Fruit fly (Drosophila melanogaster): ENCODE measurements around the gene CG33061.
A peak's percentile ranks its signal among the peaks of the same experiment; 100 is the strongest.

The CG33061 gene

dm6 chr3L:16377768-16378764 lies 48.5 kb downstream of the CG33061 start, which contains the start of gene roq (continued):
- TF ChIP-seq HLHmδ (GFP tag; optimal IDR thresholded peaks at IDR 0.05) = peak; percentile 6
- TF ChIP-seq Nf-YC (tag; optimal IDR thresholded peaks at IDR 0.05) = no peak
- TF ChIP-seq Kr (GFP tag; optimal IDR thresholded peaks at IDR 0.05) = no peak
- TF ChIP-seq tap (tag; optimal IDR thresholded peaks at IDR 0.05) = no peak
- no peak for TF ChIP-seq CG7786 (GFP tag; optimal IDR thresholded peaks at IDR 0.05)
- no peak for TF ChIP-seq gce (GFP tag; IDR thresholded peaks at IDR 0.05)
- peak; percentile 93 for TF ChIP-seq sug (tag; optimal IDR thresholded peaks at IDR 0.05)
- TF ChIP-seq chn (GFP tag; optimal IDR thresholded peaks at IDR 0.05) = no peak
- no peak for TF ChIP-seq CG13894 (tag; optimal IDR thresholded peaks at IDR 0.05)
- no peak for TF ChIP-seq Tbp (GFP tag; optimal IDR thresholded peaks at IDR 0.05)
- no peak for TF ChIP-seq Sry-β (GFP tag; optimal IDR thresholded peaks at IDR 0.05)
- TF ChIP-seq ham (GFP tag; IDR thresholded peaks at IDR 0.05) = no peak
- TF ChIP-seq Jarid2 (GFP tag; optimal IDR thresholded peaks at IDR 0.05) = no peak
- TF ChIP-seq CG31224 (GFP tag; IDR thresholded peaks at IDR 0.05) = no peak
- TF ChIP-seq sr (GFP tag; IDR thresholded peaks at IDR 0.05) = no peak
- TF ChIP-seq shn (GFP tag; optimal IDR thresholded peaks at IDR 0.05) = no peak
- no peak for TF ChIP-seq ewg (GFP tag; optimal IDR thresholded peaks at IDR 0.05)
- TF ChIP-seq Aef1 (GFP tag; IDR thresholded peaks at IDR 0.05) = no peak
- peak; percentile 50; the same call in 1 of the 3 replicates for TF ChIP-seq mld (GFP tag; IDR thresholded peaks at IDR 0.05; ENCODE audit: partially characterized antibody)
- no peak for TF ChIP-seq CG3281 (GFP tag; optimal IDR thresholded peaks at IDR 0.05)
- no peak for TF ChIP-seq slbo (GFP tag; IDR thresholded peaks at IDR 0.05)
- no peak for TF ChIP-seq CG6254 (GFP tag; optimal IDR thresholded peaks at IDR 0.05)
- no peak for TF ChIP-seq PHDP (tag; optimal IDR thresholded peaks at IDR 0.05)
- no peak for TF ChIP-seq CG30403 (GFP tag; optimal IDR thresholded peaks at IDR 0.05)
- no peak for TF ChIP-seq kah (GFP tag; optimal IDR thresholded peaks at IDR 0.05)
- no peak for TF ChIP-seq eyg (GFP tag; optimal IDR thresholded peaks at IDR 0.05)
- no peak for TF ChIP-seq CG8359 (GFP tag; optimal IDR thresholded peaks at IDR 0.05; ENCODE audit: borderline replicate concordance)
- no peak for TF ChIP-seq CG17359 (tag; optimal IDR thresholded peaks at IDR 0.05)
- TF ChIP-seq dmrt99B (tag; optimal IDR thresholded peaks at IDR 0.05) = no peak
- TF ChIP-seq Dad (GFP tag; optimal IDR thresholded peaks at IDR 0.05) = no peak
- TF ChIP-seq Neu2 (GFP tag; optimal IDR thresholded peaks at IDR 0.05; ENCODE audit: borderline replicate concordance) = no peak
- TF ChIP-seq Bgb (GFP tag; IDR thresholded peaks at IDR 0.05; ENCODE audit: partially characterized antibody) = peak; percentile 67
- no peak for TF ChIP-seq ftz-f1 (GFP tag; optimal IDR thresholded peaks at IDR 0.05)
- TF ChIP-seq Ssrp (tag; optimal IDR thresholded peaks at IDR 0.05) = no peak
- TF ChIP-seq ash1 (GFP tag; optimal IDR thresholded peaks at IDR 0.05) = no peak
- no peak for TF ChIP-seq Lim3 (GFP tag; IDR thresholded peaks at IDR 0.05)
- TF ChIP-seq dmrt11E (tag; optimal IDR thresholded peaks at IDR 0.05) = no peak
- TF ChIP-seq bsh (GFP tag; optimal IDR thresholded peaks at IDR 0.05) = peak in 1 of 2 experiments; percentile 27
- TF ChIP-seq CG7963 (GFP tag; IDR thresholded peaks at IDR 0.05; ENCODE audit: partially characterized antibody) = no peak; the same call in 2 of the 3 replicates
- TF ChIP-seq BEAF-32 (GFP tag; optimal IDR thresholded peaks at IDR 0.05) = peak; percentile 55
- TF ChIP-seq Hr39 (optimal IDR thresholded peaks at IDR 0.05) = no peak
- no peak for TF ChIP-seq run (tag; optimal IDR thresholded peaks at IDR 0.05)
- no peak for TF ChIP-seq wek (GFP tag; optimal IDR thresholded peaks at IDR 0.05)
- TF ChIP-seq pros (GFP tag; optimal IDR thresholded peaks at IDR 0.05) = no peak
- TF ChIP-seq CG9727 (GFP tag; optimal IDR thresholded peaks at IDR 0.05) = no peak
- peak; percentile 23 for TF ChIP-seq Abd-B (GFP tag; optimal IDR thresholded peaks at IDR 0.05)
- TF ChIP-seq Ravus (GFP tag; IDR thresholded peaks at IDR 0.05) = no peak
- no peak for TF ChIP-seq caup (GFP tag; optimal IDR thresholded peaks at IDR 0.05; ENCODE audit: severe bottlenecking)
